Worm (Caenorhabditis elegans): ENCODE data around the gene nhr-1.

- TF ChIP-seq T22C8.4 (GFP tag; IDR thresholded peaks at IDR 0.05): no peak
- TF ChIP-seq ref-1 (GFP tag; conservative IDR thresholded peaks at IDR 0.05): no peak
- no peak for TF ChIP-seq med-1 (GFP tag; optimal IDR thresholded peaks at IDR 0.05; ENCODE audit: insufficient read depth)
- no peak for TF ChIP-seq flt-1 (GFP tag; IDR thresholded peaks at IDR 0.05)
Observed at ce11 chrX:17521425-17521824, 7.6 kb downstream of the nhr-1 start.
